Worm (Caenorhabditis elegans): Measurements from ENCODE around the gene Y67D8A.2.

- TF ChIP-seq nhr-28 (tag; optimal IDR thresholded peaks at IDR 0.05) (no peak), lin-13 (GFP tag; optimal IDR thresholded peaks at IDR 0.05) (no peak), ama-1 (optimal IDR thresholded peaks at IDR 0.05) (no peak), fkh-4 (tag; optimal IDR thresholded peaks at IDR 0.05; ENCODE audit: borderline replicate concordance) (no peak), lsy-2 (tag; optimal IDR thresholded peaks at IDR 0.05) (no peak), dpl-1 (GFP tag; optimal IDR thresholded peaks at IDR 0.05) (no peak), mdl-1 (tag; optimal IDR thresholded peaks at IDR 0.05) (no peak), unc-30 (tag; optimal IDR thresholded peaks at IDR 0.05) (no peak), nhr-12 (tag; optimal IDR thresholded peaks at IDR 0.05) (no peak), nhr-90 (tag; optimal IDR thresholded peaks at IDR 0.05; ENCODE audit: poor library complexity) (no peak)
Observed at ce11 chrIV:3252047-3252446, 29.8 kb downstream of the Y67D8A.2 start.
